Worm (Caenorhabditis elegans) whole organism, mixed stage, embryonic: Measurements from ENCODE around the gene swd-2.1.
A peak's percentile ranks its signal among the peaks of the same experiment; 100 is the strongest.

Experiments used
- M03D4.4 ChIP-seq: sonication (generic microtip); optimal IDR thresholded peaks from 2 replicates; lab custom pipeline; 2017; ENCODE audit warnings: mild to moderate bottlenecking, missing genetic modification characterization, missing compliant biosample characterization
- blmp-1 ChIP-seq: fragments of 150-350 bp; optimal IDR thresholded peaks from 2 replicates; lab custom pipeline; 2014; ENCODE audit warnings: missing biosample characterization, missing genetic modification characterization
- ceh-39 ChIP-seq: fragments of 150-350 bp; optimal IDR thresholded peaks from 2 replicates; lab custom pipeline; 2014; ENCODE audit warnings: missing biosample characterization, missing genetic modification characterization
- ceh-43 ChIP-seq: fragments of 200-800 bp; sonication (Bioruptor generic); optimal IDR thresholded peaks from 2 replicates; lab custom pipeline; 2018; ENCODE audit warnings: mild to moderate bottlenecking, missing genetic modification characterization, moderate library complexity, missing compliant biosample characterization
- ceh-83 ChIP-seq: fragments of 200-800 bp; sonication (Bioruptor generic); optimal IDR thresholded peaks from 2 replicates; lab custom pipeline; 2018; ENCODE audit warnings: mild to moderate bottlenecking, missing genetic modification characterization, missing compliant biosample characterization
- ces-1 ChIP-seq: fragments of 150-350 bp; optimal IDR thresholded peaks from 2 replicates; lab custom pipeline; 2014; ENCODE audit warnings: missing biosample characterization, missing genetic modification reagents, missing genetic modification characterization
- drap-1 ChIP-seq: fragments of 200-800 bp; sonication (Bioruptor generic); optimal IDR thresholded peaks from 3 replicates; lab custom pipeline; 2018; ENCODE audit warnings: mild to moderate bottlenecking, missing genetic modification characterization, missing compliant biosample characterization
- elt-1 ChIP-seq: sonication (generic microtip); optimal IDR thresholded peaks from 2 replicates; lab custom pipeline; 2017; ENCODE audit warnings: missing genetic modification characterization, mild to moderate bottlenecking, missing compliant biosample characterization, antibody characterized with exemption, moderate library complexity, borderline replicate concordance; ENCODE audit not compliant: insufficient read depth
- elt-3 ChIP-seq: fragments of 150-350 bp; optimal IDR thresholded peaks from 2 replicates; lab custom pipeline; 2014; ENCODE audit warnings: missing biosample characterization, missing genetic modification characterization
- flh-1 ChIP-seq: fragments of 200-800 bp; sonication (Bioruptor generic); optimal IDR thresholded peaks from 2 replicates; lab custom pipeline; 2018; ENCODE audit warnings: mild to moderate bottlenecking, missing genetic modification characterization, moderate library complexity, missing compliant biosample characterization
- ham-2 ChIP-seq: fragments of 200-800 bp; sonication (Bioruptor generic); optimal IDR thresholded peaks from 2 replicates; lab custom pipeline; 2018; ENCODE audit warnings: mild to moderate bottlenecking, missing genetic modification characterization, missing compliant biosample characterization
- lin-32 ChIP-seq: fragments of 200-800 bp; sonication (Bioruptor generic); optimal IDR thresholded peaks from 2 replicates; lab custom pipeline; 2018; ENCODE audit warnings: mild to moderate bottlenecking, missing genetic modification characterization, missing compliant biosample characterization
- lsy-2 ChIP-seq: fragments of 150-350 bp; optimal IDR thresholded peaks from 2 replicates; lab custom pipeline; 2014; ENCODE audit warnings: missing biosample characterization, missing genetic modification characterization
- mep-1 ChIP-seq: fragments of 150-350 bp; optimal IDR thresholded peaks from 2 replicates; lab custom pipeline; 2017; ENCODE audit warnings: missing biosample characterization, missing genetic modification reagents, missing genetic modification characterization, inconsistent platforms
- mls-2 ChIP-seq: sonication (generic microtip); optimal IDR thresholded peaks from 2 replicates; lab custom pipeline; 2016; ENCODE audit warnings: mild to moderate bottlenecking, missing genetic modification characterization, moderate library complexity, missing compliant biosample characterization
- nhr-12 ChIP-seq: fragments of 150-350 bp; optimal IDR thresholded peaks from 2 replicates; lab custom pipeline; 2014; ENCODE audit warnings: missing biosample characterization, missing genetic modification characterization
- nhr-2 ChIP-seq: fragments of 150-350 bp; optimal IDR thresholded peaks from 2 replicates; lab custom pipeline; 2014; ENCODE audit warnings: missing biosample characterization, missing genetic modification characterization
- nhr-237 ChIP-seq: fragments of 150-350 bp; optimal IDR thresholded peaks from 2 replicates; lab custom pipeline; 2014; ENCODE audit warnings: missing biosample characterization, missing genetic modification characterization
- nhr-28 ChIP-seq: fragments of 150-350 bp; optimal IDR thresholded peaks from 2 replicates; lab custom pipeline; 2014; ENCODE audit warnings: missing biosample characterization, missing genetic modification characterization
- nhr-76 ChIP-seq: sonication (generic microtip); optimal IDR thresholded peaks from 2 replicates; lab custom pipeline; 2017; ENCODE audit warnings: missing biosample characterization, missing genetic modification characterization
- sem-2 ChIP-seq: fragments of 200-800 bp; sonication (Bioruptor generic); optimal IDR thresholded peaks from 2 replicates; lab custom pipeline; 2018; ENCODE audit warnings: mild to moderate bottlenecking, missing genetic modification characterization, missing compliant biosample characterization
- snpc-4 ChIP-seq: fragments of 150-350 bp; optimal IDR thresholded peaks from 2 replicates; lab custom pipeline; 2014; ENCODE audit warnings: missing biosample characterization, missing genetic modification characterization
- sptf-1 ChIP-seq: sonication (generic microtip); optimal IDR thresholded peaks from 2 replicates; lab custom pipeline; 2017; ENCODE audit warnings: mild to moderate bottlenecking, missing genetic modification characterization, moderate library complexity, missing compliant biosample characterization
- tbx-8 ChIP-seq: fragments of 200-800 bp; sonication (Bioruptor generic); optimal IDR thresholded peaks from 2 replicates; lab custom pipeline; 2018; ENCODE audit warnings: mild to moderate bottlenecking, missing genetic modification characterization, moderate library complexity, missing compliant biosample characterization
- unc-120 ChIP-seq: sonication (generic microtip); optimal IDR thresholded peaks from 2 replicates; lab custom pipeline; 2017; ENCODE audit warnings: missing genetic modification characterization, missing compliant biosample characterization; ENCODE audit not compliant: poor library complexity, severe bottlenecking
- unc-62 ChIP-seq: fragments of 150-350 bp; optimal IDR thresholded peaks from 2 replicates; lab custom pipeline; 2014; ENCODE audit warnings: missing biosample characterization, missing genetic modification reagents, missing genetic modification characterization
- zip-8 ChIP-seq: fragments of 150-350 bp; optimal IDR thresholded peaks from 2 replicates; lab custom pipeline; 2014; ENCODE audit warnings: missing biosample characterization, missing genetic modification characterization
- ztf-11 ChIP-seq: fragments of 150-350 bp; optimal IDR thresholded peaks from 2 replicates; lab custom pipeline; 2014; ENCODE audit warnings: missing biosample characterization, missing genetic modification characterization

swd-2.1 gene

ce11 chrIV:7734173-7734572 lies 41.7 kb upstream of the swd-2.1 start:
- TF ChIP-seq mls-2 (tag; lab: Kevin White, UChicago) (no peak), blmp-1 (tag; lab: Kevin White, UChicago) (no peak), drap-1 (GFP tag; lab: Kevin White, UChicago) (no peak), elt-1 (tag; lab: Kevin White, UChicago) (no peak), lsy-2 (no peak), nhr-12 (tag; lab: Kevin White, UChicago) (no peak), unc-62 (GFP tag; lab: Kevin White, UChicago) (no peak), flh-1 (GFP tag; lab: Kevin White, UChicago) (no peak), snpc-4 (tag; lab: Kevin White, UChicago) (no peak), elt-3 (tag; lab: Kevin White, UChicago) (no peak), mep-1 (tag; lab: Kevin White, UChicago) (no peak), ham-2 (GFP tag; lab: Kevin White, UChicago) (no peak), unc-120 (tag; lab: Kevin White, UChicago) (no peak), nhr-237 (tag; lab: Kevin White, UChicago) (no peak), ces-1 (no peak), lin-32 (no peak), M03D4.4 (tag; lab: Kevin White, UChicago) (no peak)

ce11 chrIV:7734619-7735018 lies 41.2 kb upstream of the swd-2.1 start, which contains the start of gene clx-1:
clx-1 (plus strand) TSS chrIV:7734648.
- TF ChIP-seq lsy-2: no peak
- no peak for TF ChIP-seq ztf-11 (tag; lab: Kevin White, UChicago)
- no peak for TF ChIP-seq ham-2 (GFP tag; lab: Kevin White, UChicago)
- TF ChIP-seq zip-8 (tag; lab: Kevin White, UChicago): no peak
- no peak for TF ChIP-seq nhr-2 (tag; lab: Kevin White, UChicago)
- TF ChIP-seq flh-1 (GFP tag; lab: Kevin White, UChicago): no peak

ce11 chrIV:7736616-7737015 lies 39.2 kb upstream of the swd-2.1 start:
- TF ChIP-seq ces-1: peak; percentile 50
- no peak for TF ChIP-seq ztf-11 (tag; lab: Kevin White, UChicago)

DNA sequence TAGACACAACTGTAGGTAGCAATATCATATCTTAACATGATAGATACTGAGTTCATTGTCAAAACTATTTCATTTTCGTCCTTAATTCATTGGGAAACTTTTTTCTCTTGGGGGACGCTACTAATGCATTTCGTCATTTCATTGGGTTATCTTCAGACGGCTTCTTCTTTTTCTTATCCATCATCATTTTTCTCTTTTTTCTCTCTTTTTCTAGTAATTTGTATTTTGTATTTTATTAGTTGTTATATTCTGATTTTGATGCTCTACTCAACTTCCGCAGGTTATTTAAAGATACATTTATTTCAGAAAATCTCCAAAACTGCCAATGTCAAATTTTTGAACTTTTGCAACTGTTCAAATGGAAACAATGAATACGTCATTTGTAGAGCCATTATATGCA lies 32.3 kb upstream of the swd-2.1 start, which contains the start of gene npr-35:
Gene npr-35 (plus strand): TSS at position 301 of the 400 bp plus-strand sequence.
- TF ChIP-seq blmp-1 (tag; lab: Kevin White, UChicago) (no peak), sptf-1 (tag; lab: Kevin White, UChicago) (no peak), snpc-4 (tag; lab: Kevin White, UChicago) (no peak), nhr-28 (tag; lab: Kevin White, UChicago) (no peak), ceh-43 (GFP tag; lab: Kevin White, UChicago) (no peak), ceh-39 (tag; lab: Kevin White, UChicago) (no peak), ces-1 (no peak)

- no peak for TF ChIP-seq nhr-28 (tag; lab: Kevin White, UChicago)
- no peak for TF ChIP-seq unc-120 (tag; lab: Kevin White, UChicago)
- TF ChIP-seq M03D4.4 (tag; lab: Kevin White, UChicago): no peak
- no peak for TF ChIP-seq lsy-2
- no peak for TF ChIP-seq sem-2 (GFP tag; lab: Kevin White, UChicago)
- no peak for TF ChIP-seq zip-8 (tag; lab: Kevin White, UChicago)
- no peak for TF ChIP-seq tbx-8
- no peak for TF ChIP-seq ceh-83 (GFP tag; lab: Kevin White, UChicago)
- TF ChIP-seq nhr-76 (tag; lab: Kevin White, UChicago): no peak
- TF ChIP-seq lin-32: no peak
Measured at ce11 chrIV:7747838-7748237, 28.0 kb upstream of the swd-2.1 start, which contains the start of gene klo-1. klo-1 (minus strand) TSS chrIV:7748225.

ce11 chrIV:7753108-7753507 lies 22.7 kb upstream of the swd-2.1 start, which contains the start of gene col-14:
col-14 (plus strand) TSS chrIV:7753408.
- TF ChIP-seq snpc-4 (tag; lab: Kevin White, UChicago): no peak
- TF ChIP-seq, all 35 proteins: peak for 0
